Worm (Caenorhabditis elegans): ENCODE data around the gene K01A6.8.

DNA sequence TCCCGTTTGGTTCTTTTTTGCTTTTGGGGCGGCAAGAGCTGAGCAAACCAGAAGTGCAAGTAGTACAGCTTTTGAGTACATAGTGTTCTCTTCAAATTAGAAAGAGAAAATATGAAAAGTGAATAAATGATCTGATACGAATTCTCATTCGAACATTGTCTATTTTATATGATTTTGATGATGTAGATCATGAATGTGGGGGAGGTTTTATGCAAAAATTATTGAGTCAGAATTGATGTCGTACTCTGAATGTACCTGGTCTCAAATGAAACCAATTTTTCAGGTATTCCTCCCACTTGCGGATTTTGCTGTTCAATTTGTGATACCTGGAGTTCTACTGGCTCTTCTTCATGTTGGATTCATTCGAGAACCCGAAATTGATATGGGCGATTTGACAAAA lies 3.0 kb upstream of the K01A6.8 start, which contains the start of gene K01A6.4:
- no peak for TF ChIP-seq blmp-1 (tag; optimal IDR thresholded peaks at IDR 0.05; ENCODE audit: insufficient read depth)
- no peak for TF ChIP-seq unc-62 (GFP tag; optimal IDR thresholded peaks at IDR 0.05)
- no peak for TF ChIP-seq nhr-11 (tag; optimal IDR thresholded peaks at IDR 0.05)

All from whole organism, L2 larva.